Worm (Caenorhabditis elegans) whole organism, midembryonic: ENCODE measurements around the gene daf-41.

ENCODE experiments used
- T22C8.4 ChIP-seq: fragments of 200-800 bp; sonication (Bioruptor generic); IDR thresholded peaks from 2 replicates; pipeline ENCODE4 v1.3.6; 2022; ENCODE audit warnings: missing genetic modification characterization, missing compliant biosample characterization
- flt-1 ChIP-seq: fragments of 200-800 bp; sonication (Bioruptor generic); IDR thresholded peaks from 2 replicates; pipeline ENCODE4 v1.3.6; 2022; ENCODE audit warnings: missing genetic modification characterization, missing compliant biosample characterization
- ref-1 ChIP-seq: fragments of 200-800 bp; sonication (Bioruptor generic); conservative IDR thresholded peaks from 2 replicates; pipeline ENCODE4 v1.3.6; 2022; ENCODE audit warnings: missing genetic modification reagents, missing genetic modification characterization, missing compliant biosample characterization
- ztf-29 ChIP-seq: fragments of 200-800 bp; sonication (Bioruptor generic); IDR thresholded peaks from 2 replicates; pipeline ENCODE4 v1.3.6; 2022; ENCODE audit warnings: missing genetic modification reagents, missing genetic modification characterization, missing compliant biosample characterization

DNA sequence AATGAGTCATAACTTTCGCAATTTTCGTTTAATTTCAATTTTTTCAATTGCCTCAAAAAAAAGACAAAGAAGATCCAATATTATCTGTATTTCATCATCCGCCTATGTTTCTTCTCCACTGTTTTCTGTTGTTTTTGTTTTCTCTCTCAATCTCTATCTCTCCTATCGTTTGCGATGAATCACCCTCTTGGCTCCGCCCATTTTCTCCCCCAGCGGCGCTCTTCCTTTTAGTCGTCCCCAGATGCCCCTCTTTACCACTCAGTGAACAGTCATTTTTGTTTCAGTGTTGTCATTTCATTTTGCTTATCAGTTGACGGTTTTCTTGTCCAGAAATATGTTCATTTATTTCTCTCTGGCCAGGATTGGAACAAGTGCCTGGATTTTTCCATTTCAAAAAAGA lies 49.7 kb downstream of the daf-41 start:
- no peak for TF ChIP-seq flt-1 (GFP tag; lab: Robert Waterston, UW)
- TF ChIP-seq ref-1 (GFP tag; lab: Robert Waterston, UW), result no peak
- TF ChIP-seq T22C8.4 (GFP tag; lab: Robert Waterston, UW), result no peak
- no peak for TF ChIP-seq ztf-29
